Worm (Caenorhabditis elegans): ENCODE results near the gene insc-1.

insc-1 gene

ce11 chrII:7411930-7412329, 53.2 kb downstream of the insc-1 start, which contains the start of gene K02A2.5:
K02A2.5 (minus strand) TSS chrII:7412030.
- TF ChIP-seq lin-11 (tag; optimal IDR thresholded peaks at IDR 0.05) = no peak
- no peak for TF ChIP-seq mdl-1 (tag; optimal IDR thresholded peaks at IDR 0.05)
- TF ChIP-seq Y55F3AM.14 (GFP tag; optimal IDR thresholded peaks at IDR 0.05) = no peak
- TF ChIP-seq ztf-4 (tag; optimal IDR thresholded peaks at IDR 0.05) = no peak
- no peak for TF ChIP-seq unc-62 (GFP tag; optimal IDR thresholded peaks at IDR 0.05)
- no peak for TF ChIP-seq lin-13 (GFP tag; optimal IDR thresholded peaks at IDR 0.05)

Data from whole organism, L2 larva.